Fruit fly (Drosophila melanogaster): ENCODE data around the gene r-cup.

r-cup gene

dm6 chrX:21047717-21048116 is 22.0 kb upstream of the r-cup start:
- no peak for TF ChIP-seq noc (tag; optimal IDR thresholded peaks at IDR 0.05)

dm6 chrX:21046141-21046540 is 20.5 kb upstream of the r-cup start:
- TF ChIP-seq noc (tag; optimal IDR thresholded peaks at IDR 0.05): no peak

- TF ChIP-seq noc (tag; optimal IDR thresholded peaks at IDR 0.05): no peak
Observed at dm6 chrX:21045448-21045941, 19.8 kb upstream of the r-cup start.

dm6 chrX:21044831-21045447 is 19.3 kb upstream of the r-cup start, which contains the start of gene Cbs:
Gene Cbs (plus strand): TSS chrX:21045138.
- peak; percentile 52 for TF ChIP-seq noc (tag; optimal IDR thresholded peaks at IDR 0.05)

dm6 chrX:21044278-21044830 is 18.7 kb upstream of the r-cup start:
- no peak for TF ChIP-seq noc (tag; optimal IDR thresholded peaks at IDR 0.05)

- TF ChIP-seq noc (tag; optimal IDR thresholded peaks at IDR 0.05): peak; percentile 86
Observed at dm6 chrX:21042638-21043513, 17.2 kb upstream of the r-cup start.

- no peak for TF ChIP-seq noc (tag; optimal IDR thresholded peaks at IDR 0.05)
Observed at dm6 chrX:21041825-21042224, 16.1 kb upstream of the r-cup start, which contains the start of gene Mgstl. Gene Mgstl (plus strand): TSS chrX:21042125.

- no peak for TF ChIP-seq noc (tag; optimal IDR thresholded peaks at IDR 0.05)
Observed at dm6 chrX:21040505-21040904, 14.8 kb upstream of the r-cup start, which contains the start of gene CG15449. Gene CG15449 (minus strand): TSS chrX:21040605.

- no peak for TF ChIP-seq noc (tag; optimal IDR thresholded peaks at IDR 0.05)
Observed at dm6 chrX:21035938-21036324, 10.2 kb upstream of the r-cup start.

dm6 chrX:21035208-21035937 is 9.7 kb upstream of the r-cup start, which contains the start of gene Ntf-2:
Gene Ntf-2 (plus strand): TSS chrX:21035469.
- TF ChIP-seq noc (tag; optimal IDR thresholded peaks at IDR 0.05): peak; percentile 31

- no peak for TF ChIP-seq noc (tag; optimal IDR thresholded peaks at IDR 0.05)
Observed at dm6 chrX:21034638-21035037, 8.9 kb upstream of the r-cup start.

dm6 chrX:21031819-21032261 is 6.2 kb upstream of the r-cup start, which contains the start of gene CG1529:
Gene CG1529 (minus strand): TSS chrX:21031950.
- TF ChIP-seq noc (tag; optimal IDR thresholded peaks at IDR 0.05): no peak

dm6 chrX:21027929-21028575 is 2.4 kb upstream of the r-cup start, which contains the start of gene CG1532:
Gene CG1532 (minus strand): TSS chrX:21028361.
- peak; percentile 65 for TF ChIP-seq noc (tag; optimal IDR thresholded peaks at IDR 0.05)

dm6 chrX:21017568-21017967 is 8.1 kb downstream of the r-cup start:
- TF ChIP-seq noc (tag; optimal IDR thresholded peaks at IDR 0.05): no peak

dm6 chrX:21010541-21010940 is 15.1 kb downstream of the r-cup start:
- no peak for TF ChIP-seq noc (tag; optimal IDR thresholded peaks at IDR 0.05)
